Worm (Caenorhabditis elegans) whole organism, midembryonic: ENCODE measurements around the gene C26B9.2.

Experiments used
- T22C8.4 ChIP-seq: fragments of 200-800 bp; sonication (Bioruptor generic); IDR thresholded peaks from 2 replicates; pipeline ENCODE4 v1.3.6; 2022; ENCODE audit warnings: missing genetic modification characterization, missing compliant biosample characterization
- flt-1 ChIP-seq: fragments of 200-800 bp; sonication (Bioruptor generic); IDR thresholded peaks from 2 replicates; pipeline ENCODE4 v1.3.6; 2022; ENCODE audit warnings: missing genetic modification characterization, missing compliant biosample characterization
- klf-2 ChIP-seq: fragments of 200-800 bp; sonication (Bioruptor generic); conservative IDR thresholded peaks from 2 replicates; pipeline ENCODE4 v1.3.6; 2022; ENCODE audit warnings: missing genetic modification reagents, missing genetic modification characterization, missing compliant biosample characterization
- ref-1 ChIP-seq: fragments of 200-800 bp; sonication (Bioruptor generic); conservative IDR thresholded peaks from 2 replicates; pipeline ENCODE4 v1.3.6; 2022; ENCODE audit warnings: missing genetic modification reagents, missing genetic modification characterization, missing compliant biosample characterization
- ztf-23 ChIP-seq: fragments of 200-800 bp; sonication (Bioruptor generic); IDR thresholded peaks from 2 replicates; pipeline ENCODE4 v1.3.6; 2022; ENCODE audit warnings: missing genetic modification reagents, missing genetic modification characterization, missing compliant biosample characterization
- ztf-29 ChIP-seq: fragments of 200-800 bp; sonication (Bioruptor generic); IDR thresholded peaks from 2 replicates; pipeline ENCODE4 v1.3.6; 2022; ENCODE audit warnings: missing genetic modification reagents, missing genetic modification characterization, missing compliant biosample characterization

ce11 chrX:5374742-5375141 lies 34.8 kb downstream of the C26B9.2 start, which contains the start of gene sek-4:
- TF ChIP-seq ref-1 = no peak
- TF ChIP-seq klf-2 (GFP tag; lab: Robert Waterston, UW) = no peak
- TF ChIP-seq ztf-29 (GFP tag; lab: Robert Waterston, UW) = no peak
- TF ChIP-seq flt-1 = no peak
- no peak for TF ChIP-seq ztf-23 (GFP tag; lab: Robert Waterston, UW)
- TF ChIP-seq T22C8.4 (GFP tag; lab: Robert Waterston, UW) = no peak
